Fruit fly (Drosophila melanogaster) whole organism, pupa: Measurements from ENCODE around the gene ct.

Experiments used
- CG10348 ChIP-seq: fragments of 200-800 bp; sonication (Bioruptor generic); IDR thresholded peaks from 2 replicates; pipeline ENCODE4 v1.3.6; 2022; ENCODE audit warnings: missing biosample characterization, missing genetic modification characterization
- CG12605 ChIP-seq: fragments of 200-800 bp; sonication (Bioruptor generic); IDR thresholded peaks from 2 replicates; pipeline ENCODE4 v1.3.6; 2022; ENCODE audit warnings: missing biosample characterization, missing genetic modification characterization
- CG13204 ChIP-seq: fragments of 200-800 bp; sonication (Bioruptor generic); optimal IDR thresholded peaks from 2 replicates; lab custom pipeline; 2018; ENCODE audit warnings: missing biosample characterization, mild to moderate bottlenecking, missing genetic modification characterization, moderate library complexity
- CG14655 ChIP-seq: fragments of 200-800 bp; sonication (Bioruptor generic); optimal IDR thresholded peaks from 3 replicates; lab custom pipeline; 2017; ENCODE audit warnings: mild to moderate bottlenecking, missing biosample characterization, missing genetic modification reagents, missing genetic modification characterization
- CG15710 ChIP-seq: fragments of 200-800 bp; sonication (Bioruptor generic); optimal IDR thresholded peaks from 2 replicates; lab custom pipeline; 2018; ENCODE audit warnings: missing biosample characterization, mild to moderate bottlenecking, missing genetic modification characterization, moderate library complexity
- CG17806 ChIP-seq: fragments of 200-800 bp; sonication (Bioruptor generic); optimal IDR thresholded peaks from 2 replicates; lab custom pipeline; 2018; ENCODE audit warnings: missing biosample characterization, mild to moderate bottlenecking, missing genetic modification characterization, moderate library complexity
- CG32121 ChIP-seq: fragments of 200-800 bp; sonication (Bioruptor generic); IDR thresholded peaks from 2 replicates; pipeline ENCODE4 v1.3.6; 2022; ENCODE audit warnings: missing biosample characterization, missing genetic modification characterization
- CG34367 ChIP-seq: fragments of 200-800 bp; sonication (Bioruptor generic); optimal IDR thresholded peaks from 2 replicates; lab custom pipeline; 2018; ENCODE audit warnings: missing biosample characterization, mild to moderate bottlenecking, missing genetic modification characterization
- CG4496 ChIP-seq: fragments of 200-800 bp; sonication (Bioruptor generic); IDR thresholded peaks from 3 replicates; pipeline ENCODE4 v1.3.6; 2022; ENCODE audit warnings: missing biosample characterization, missing genetic modification characterization
- CG8159 ChIP-seq: fragments of 200-800 bp; sonication (Bioruptor generic); optimal IDR thresholded peaks from 3 replicates; lab custom pipeline; 2018; ENCODE audit warnings: missing biosample characterization, mild to moderate bottlenecking, missing genetic modification characterization, moderate library complexity
- CG8301 ChIP-seq: fragments of 200-800 bp; sonication (Bioruptor generic); optimal IDR thresholded peaks from 2 replicates; lab custom pipeline; 2018; ENCODE audit warnings: missing biosample characterization, mild to moderate bottlenecking, missing genetic modification characterization
- CG9948 ChIP-seq: fragments of 200-800 bp; sonication (Bioruptor generic); optimal IDR thresholded peaks from 2 replicates; lab custom pipeline; 2018; ENCODE audit warnings: missing biosample characterization, mild to moderate bottlenecking, missing genetic modification characterization, moderate library complexity
- D1 ChIP-seq: fragments of 200-800 bp; sonication (Bioruptor generic); optimal IDR thresholded peaks from 2 replicates; lab custom pipeline; 2018; ENCODE audit warnings: missing biosample characterization, mild to moderate bottlenecking, missing genetic modification characterization, moderate library complexity
- EcR ChIP-seq: fragments of 200-800 bp; sonication (Bioruptor generic); optimal IDR thresholded peaks from 3 replicates; lab custom pipeline; 2019; ENCODE audit warnings: missing biosample characterization, missing genetic modification characterization, mild to moderate bottlenecking, moderate library complexity, missing genetic modification reagents
- Ets98B ChIP-seq: fragments of 200-800 bp; sonication (Bioruptor generic); IDR thresholded peaks from 2 replicates; pipeline ENCODE4 v1.3.6; 2022; ENCODE audit warnings: missing biosample characterization, missing genetic modification characterization
- Pif1A ChIP-seq: fragments of 200-800 bp; sonication (Bioruptor generic); optimal IDR thresholded peaks from 3 replicates; lab custom pipeline; 2016; ENCODE audit warnings: missing biosample characterization, missing genetic modification characterization
- Pif1B ChIP-seq: fragments of 200-800 bp; sonication (Bioruptor generic); optimal IDR thresholded peaks from 3 replicates; lab custom pipeline; 2016; ENCODE audit warnings: missing biosample characterization, missing genetic modification characterization
- Snoo ChIP-seq: fragments of 200-800 bp; sonication (Bioruptor generic); optimal IDR thresholded peaks from 3 replicates; lab custom pipeline; 2017; ENCODE audit warnings: missing biosample characterization, mild to moderate bottlenecking, missing genetic modification characterization, inconsistent platforms
- fd96Ca ChIP-seq: fragments of 200-800 bp; sonication (Bioruptor generic); IDR thresholded peaks from 3 replicates; pipeline ENCODE4 v1.3.6; 2022; ENCODE audit warnings: missing biosample characterization, missing genetic modification characterization
- gl ChIP-seq: fragments of 200-800 bp; sonication (Bioruptor generic); optimal IDR thresholded peaks from 2 replicates; lab custom pipeline; 2018; ENCODE audit warnings: missing biosample characterization, mild to moderate bottlenecking, missing genetic modification characterization
- rn ChIP-seq: fragments of 200-800 bp; sonication (Bioruptor generic); IDR thresholded peaks from 2 replicates; pipeline ENCODE4 v1.3.6; 2022; ENCODE audit warnings: missing biosample characterization, missing genetic modification characterization

ct gene

DNA sequence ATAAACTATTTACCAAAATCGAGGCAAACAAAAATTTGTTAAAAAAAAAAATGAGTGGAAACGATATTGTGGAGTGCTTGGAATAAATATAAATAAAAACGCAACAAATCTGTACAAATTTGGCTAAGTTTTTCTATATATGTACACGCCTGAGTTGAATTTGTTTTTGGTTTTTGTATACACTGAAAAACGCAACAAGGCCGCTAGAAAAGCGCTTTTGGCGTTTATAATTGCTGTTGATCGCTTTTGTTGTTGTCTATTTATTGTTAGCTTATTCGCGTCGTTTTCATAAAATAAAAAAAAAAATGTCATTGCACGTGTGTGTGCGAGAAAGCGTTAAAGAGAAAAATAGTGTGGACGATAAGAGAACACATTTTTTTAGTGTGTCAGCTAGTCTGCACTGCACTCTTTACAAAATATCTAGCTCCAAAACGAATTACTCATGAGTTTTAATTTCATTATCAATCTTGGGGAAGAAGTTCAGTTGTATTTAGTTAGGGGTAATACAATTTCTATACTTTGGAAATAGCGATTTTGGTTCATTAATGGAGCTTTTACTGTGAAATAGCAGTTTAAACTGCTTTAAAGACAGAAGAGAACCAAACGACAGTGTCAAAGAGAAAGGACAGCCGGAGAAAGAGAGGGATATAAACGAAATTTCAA is 87.3 kb downstream of the ct start:
- peak; percentile 46 for TF ChIP-seq Ets98B
- TF ChIP-seq CG12605, result 0 out of 2 replicates have a peak, but pooled peaks have one; percentile 47
- no peak for TF ChIP-seq CG15710 (tag; lab: Kevin White, UChicago)
- TF ChIP-seq Pif1A, result peak; percentile 26
- TF ChIP-seq CG32121 (GFP tag; lab: Robert Waterston, UW), result 0 out of 2 replicates have a peak, but pooled peaks have one; percentile 15
- TF ChIP-seq CG34367 (tag; lab: Kevin White, UChicago), result no peak
- no peak for TF ChIP-seq Pif1B
- no peak for TF ChIP-seq CG9948 (tag; lab: Kevin White, UChicago)

DNA sequence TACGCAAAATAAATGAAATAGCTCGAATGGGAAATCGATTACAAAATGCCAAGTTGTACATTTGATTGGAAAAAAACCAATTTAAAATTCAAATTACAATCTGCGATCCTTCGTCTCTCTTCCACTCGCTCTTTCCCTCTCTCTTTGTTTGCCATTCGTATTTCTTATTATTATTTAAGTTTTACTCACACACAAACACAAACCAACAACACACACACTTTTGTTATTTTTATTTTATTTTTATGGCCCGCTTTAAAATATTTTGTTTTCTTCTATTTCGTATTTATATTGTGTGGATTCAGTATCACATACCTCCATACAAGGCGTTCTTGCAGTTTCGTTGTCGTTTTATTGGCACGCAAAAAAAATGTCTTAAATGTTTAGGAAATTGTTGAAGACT is 87.9 kb downstream of the ct start:
- TF ChIP-seq CG14655 (GFP tag; lab: Kevin White, UChicago) (no peak), Pif1A (no peak), rn (GFP tag; lab: Robert Waterston, UW) (no peak), CG17806 (tag; lab: Kevin White, UChicago) (no peak), CG10348 (GFP tag; lab: Robert Waterston, UW) (no peak)

DNA sequence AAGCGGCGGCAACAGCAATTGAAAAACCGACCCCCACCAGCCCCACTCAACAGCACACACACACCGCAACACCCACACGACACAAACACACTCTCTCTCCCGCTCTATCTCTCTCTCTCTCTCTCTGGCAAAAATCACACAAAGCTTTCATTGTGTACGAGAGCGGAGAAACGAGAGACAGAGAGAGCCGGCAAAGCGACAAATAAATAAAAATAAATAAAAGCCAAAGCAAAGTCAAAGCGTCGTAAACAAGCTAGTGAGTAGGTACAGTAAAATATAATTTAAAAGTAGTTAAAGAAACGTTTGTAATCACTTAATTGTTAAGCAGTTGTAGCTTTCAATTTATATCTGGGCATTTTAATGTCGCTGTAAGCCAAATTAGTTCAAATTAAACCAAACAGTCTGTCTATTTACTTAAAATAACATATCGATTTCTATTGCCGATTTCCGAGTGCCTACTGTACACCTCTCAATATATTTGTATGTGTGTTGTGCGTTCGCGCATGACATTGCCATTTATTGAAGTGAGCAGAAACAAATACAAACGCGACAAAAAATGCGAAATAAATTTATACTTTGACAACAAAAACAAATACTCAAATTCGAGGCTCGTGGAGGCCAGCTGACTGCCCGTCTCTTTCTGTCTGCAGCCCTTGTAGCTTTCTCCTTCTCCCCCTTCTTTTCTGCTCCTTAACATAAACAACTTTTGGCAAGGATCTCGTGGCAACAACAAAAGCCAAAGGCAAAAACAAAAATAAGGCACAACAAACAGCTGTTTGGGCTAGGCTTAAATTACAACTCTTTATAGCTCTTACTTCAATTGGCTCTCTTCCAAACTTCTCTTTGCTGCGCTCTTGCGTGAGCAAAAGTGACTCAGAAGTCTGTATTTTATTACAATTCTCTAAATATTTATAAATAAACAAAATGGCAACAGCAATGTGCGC is 88.8 kb downstream of the ct start:
- TF ChIP-seq CG4496, result peak; percentile 95
- TF ChIP-seq CG17806 (tag; lab: Kevin White, UChicago), result peak; percentile 88
- TF ChIP-seq Ets98B, result peak; percentile 95
- peak; percentile 87 for TF ChIP-seq Pif1A
- peak; percentile 91 for TF ChIP-seq Snoo (tag; lab: Kevin White, UChicago)
- peak; percentile 69 for TF ChIP-seq rn (GFP tag; lab: Robert Waterston, UW)
- TF ChIP-seq fd96Ca (GFP tag; lab: Robert Waterston, UW), result peak; percentile 91
- TF ChIP-seq CG34367 (tag; lab: Kevin White, UChicago), result peak; percentile 92
- peak; percentile 92 for TF ChIP-seq CG10348 (GFP tag; lab: Robert Waterston, UW)
- TF ChIP-seq CG32121 (GFP tag; lab: Robert Waterston, UW), result peak; percentile 97
- peak; percentile 81 for TF ChIP-seq gl
- peak; percentile 44 for TF ChIP-seq EcR (GFP tag; lab: Kevin White, UChicago)
- peak; percentile 91 for TF ChIP-seq CG8159
- peak; percentile 96 for TF ChIP-seq CG14655 (GFP tag; lab: Kevin White, UChicago)
- TF ChIP-seq D1 (tag; lab: Kevin White, UChicago), result peak; percentile 72
- peak; percentile 94 for TF ChIP-seq CG8301 (tag; lab: Kevin White, UChicago)
- peak; percentile 93 for TF ChIP-seq CG15710 (tag; lab: Kevin White, UChicago)
- TF ChIP-seq CG12605, result peak; percentile 89
- TF ChIP-seq CG13204, result peak; percentile 76
- peak; percentile 87 for TF ChIP-seq Pif1B
- TF ChIP-seq CG9948 (tag; lab: Kevin White, UChicago), result peak; percentile 92

DNA sequence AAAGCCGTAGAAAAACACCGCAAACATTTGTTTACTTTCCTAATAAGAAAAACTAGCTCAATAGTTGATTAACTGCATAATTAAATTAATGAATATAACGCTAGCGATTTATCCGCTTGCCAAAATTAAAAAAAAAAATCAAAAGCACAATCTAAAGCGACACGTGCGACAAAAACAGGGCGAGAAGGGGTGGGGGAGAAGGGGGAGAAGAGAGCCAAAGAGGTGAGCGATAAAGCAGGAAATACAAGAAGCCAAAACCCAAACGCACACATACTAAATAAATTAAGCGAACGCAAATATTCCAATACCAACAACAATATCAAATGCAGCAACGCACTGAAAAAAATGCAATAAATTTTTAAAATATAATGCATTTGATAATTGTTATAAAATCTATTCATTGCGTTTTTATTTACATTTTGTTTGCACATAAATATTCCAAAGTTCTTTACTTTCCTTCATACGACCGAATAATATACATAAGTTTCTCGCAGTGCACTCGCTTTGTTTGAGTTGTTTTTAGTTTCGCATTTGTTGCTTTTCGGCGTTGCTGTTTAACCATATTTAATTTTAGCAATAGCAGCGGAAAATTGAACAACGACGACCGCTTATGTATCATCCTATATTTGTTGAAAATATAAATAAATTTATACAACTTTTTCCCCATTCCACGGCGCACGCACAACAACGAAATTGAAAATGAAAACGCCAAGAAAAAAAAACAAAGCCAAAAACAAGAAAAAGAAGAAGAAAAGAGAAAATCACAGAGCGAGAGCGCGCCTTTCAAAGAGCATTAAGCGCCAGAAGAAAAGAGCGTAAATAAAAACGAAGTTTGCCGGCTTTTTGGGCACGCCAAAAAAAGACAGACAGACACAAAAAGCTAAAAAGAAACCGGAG is 90.0 kb downstream of the ct start:
- TF ChIP-seq Ets98B (peak; percentile 95), fd96Ca (GFP tag; lab: Robert Waterston, UW) (peak; percentile 63), CG10348 (GFP tag; lab: Robert Waterston, UW) (peak; percentile 80), EcR (GFP tag; lab: Kevin White, UChicago) (no peak), CG14655 (GFP tag; lab: Kevin White, UChicago) (peak; percentile 94), Snoo (tag; lab: Kevin White, UChicago) (peak; percentile 96), CG12605 (peak; percentile 96), CG8301 (tag; lab: Kevin White, UChicago) (peak; percentile 93), D1 (tag; lab: Kevin White, UChicago) (peak; percentile 94), CG17806 (tag; lab: Kevin White, UChicago) (peak; percentile 91), rn (GFP tag; lab: Robert Waterston, UW) (peak; percentile 94), CG4496 (peak; percentile 97), CG15710 (tag; lab: Kevin White, UChicago) (peak; percentile 86), CG13204 (peak; percentile 40), CG8159 (peak; percentile 91), gl (peak; percentile 68), CG9948 (tag; lab: Kevin White, UChicago) (peak; percentile 93), Pif1B (peak; percentile 87), CG32121 (GFP tag; lab: Robert Waterston, UW) (peak; percentile 98), CG34367 (tag; lab: Kevin White, UChicago) (peak; percentile 88), Pif1A (peak; percentile 87)
